Worm (Caenorhabditis elegans) whole organism, young adult: Measurements from ENCODE around the gene C37C3.2.
A peak's percentile ranks its signal among the peaks of the same experiment; 100 is the strongest.

ENCODE experiments used
- B0019.2 ChIP-seq: fragments of 200-800 bp; sonication (Bioruptor generic); conservative IDR thresholded peaks from 2 replicates; pipeline ENCODE4 v1.3.6; 2022; ENCODE audit warnings: missing genetic modification reagents, missing genetic modification characterization, missing compliant biosample characterization
- B0035.1 ChIP-seq: sonication (generic microtip); optimal IDR thresholded peaks from 2 replicates; lab custom pipeline; 2016; ENCODE audit warnings: missing genetic modification characterization, mild to moderate bottlenecking, missing compliant biosample characterization, missing genotype, missing genetic modification reagents
- F23B12.7 ChIP-seq: sonication (generic microtip); optimal IDR thresholded peaks from 2 replicates; lab custom pipeline; 2017; ENCODE audit warnings: missing genetic modification characterization, mild to moderate bottlenecking, missing compliant biosample characterization, antibody characterized with exemption, moderate library complexity; ENCODE audit not compliant: insufficient read depth
- F33H1.4 ChIP-seq: fragments of 200-800 bp; sonication (Bioruptor generic); IDR thresholded peaks from 2 replicates; pipeline ENCODE4 v1.3.6; 2022; ENCODE audit warnings: missing genetic modification reagents, missing genetic modification characterization, missing compliant biosample characterization
- F49E8.2 ChIP-seq: sonication (generic microtip); optimal IDR thresholded peaks from 3 replicates; lab custom pipeline; 2017; ENCODE audit warnings: missing genetic modification characterization, mild to moderate bottlenecking, missing compliant biosample characterization, antibody characterized with exemption, moderate library complexity; ENCODE audit not compliant: insufficient read depth
- F52B5.7 ChIP-seq: sonication (generic microtip); optimal IDR thresholded peaks from 2 replicates; lab custom pipeline; 2016; ENCODE audit warnings: mild to moderate bottlenecking, missing genetic modification characterization, missing compliant biosample characterization
- K12H6.12 ChIP-seq: fragments of 200-800 bp; sonication (Bioruptor generic); optimal IDR thresholded peaks from 2 replicates; lab custom pipeline; 2018; ENCODE audit warnings: mild to moderate bottlenecking, missing genetic modification characterization, missing compliant biosample characterization
- Y53F4B.3 ChIP-seq: fragments of 200-800 bp; sonication (Bioruptor generic); IDR thresholded peaks from 2 replicates; pipeline ENCODE4 v1.3.6; 2022; ENCODE audit warnings: missing genetic modification reagents, missing genetic modification characterization, missing compliant biosample characterization
- Y56A3A.18 ChIP-seq: fragments of 200-800 bp; sonication (Bioruptor generic); IDR thresholded peaks from 2 replicates; pipeline ENCODE4 v1.3.6; 2022; ENCODE audit warnings: missing genetic modification reagents, missing genetic modification characterization, missing compliant biosample characterization
- Y95B8A.8 ChIP-seq: fragments of 200-800 bp; sonication (Bioruptor generic); IDR thresholded peaks from 2 replicates; pipeline ENCODE4 v1.3.6; 2022; ENCODE audit warnings: missing genetic modification reagents, missing genetic modification characterization, missing compliant biosample characterization
- bed-1 ChIP-seq: fragments of 200-800 bp; sonication (Bioruptor generic); IDR thresholded peaks from 2 replicates; pipeline ENCODE4 v1.3.6; 2022; ENCODE audit warnings: missing genetic modification reagents, missing genetic modification characterization, missing compliant biosample characterization
- ceh-100 ChIP-seq: fragments of 200-800 bp; sonication (Bioruptor generic); IDR thresholded peaks from 2 replicates; pipeline ENCODE4 v1.3.6; 2022; ENCODE audit warnings: missing genetic modification reagents, missing genetic modification characterization, missing compliant biosample characterization
- chd-7 ChIP-seq: sonication (generic microtip); optimal IDR thresholded peaks from 2 replicates; lab custom pipeline; 2016; ENCODE audit warnings: mild to moderate bottlenecking, missing genetic modification characterization, moderate library complexity, missing compliant biosample characterization
- dox-1 ChIP-seq: fragments of 200-800 bp; sonication (Bioruptor generic); IDR thresholded peaks from 2 replicates; pipeline ENCODE4 v1.3.6; 2022; ENCODE audit warnings: missing genetic modification reagents, missing genetic modification characterization, missing compliant biosample characterization
- dpff-1 ChIP-seq: sonication (generic microtip); optimal IDR thresholded peaks from 2 replicates; lab custom pipeline; 2017; ENCODE audit warnings: mild to moderate bottlenecking, missing genetic modification characterization, missing compliant biosample characterization
- egl-18 ChIP-seq: fragments of 200-800 bp; sonication (Bioruptor generic); IDR thresholded peaks from 2 replicates; pipeline ENCODE4 v1.3.6; 2022; ENCODE audit warnings: missing genetic modification reagents, missing genetic modification characterization, missing compliant biosample characterization
- egl-44 ChIP-seq: fragments of 200-800 bp; sonication (Bioruptor generic); IDR thresholded peaks from 2 replicates; pipeline ENCODE4 v1.3.6; 2022; ENCODE audit warnings: missing genetic modification reagents, missing genetic modification characterization, missing compliant biosample characterization
- ets-4 ChIP-seq: fragments of 200-800 bp; sonication (Bioruptor generic); optimal IDR thresholded peaks from 2 replicates; lab custom pipeline; 2018; ENCODE audit warnings: mild to moderate bottlenecking, missing genetic modification characterization, missing compliant biosample characterization
- fkh-3 ChIP-seq: sonication (generic microtip); optimal IDR thresholded peaks from 2 replicates; lab custom pipeline; 2016; ENCODE audit warnings: mild to moderate bottlenecking, missing genetic modification characterization, missing compliant biosample characterization
- hlh-26 ChIP-seq: fragments of 200-800 bp; sonication (Bioruptor generic); conservative IDR thresholded peaks from 2 replicates; pipeline ENCODE4 v1.3.6; 2022; ENCODE audit warnings: missing genetic modification reagents, missing genetic modification characterization, missing compliant biosample characterization
- hmg-1.2 ChIP-seq: fragments of 200-800 bp; sonication (Bioruptor generic); IDR thresholded peaks from 2 replicates; pipeline ENCODE4 v1.3.6; 2022; ENCODE audit warnings: missing genetic modification reagents, missing genetic modification characterization, missing compliant biosample characterization
- hrde-1 ChIP-seq: sonication (generic microtip); optimal IDR thresholded peaks from 2 replicates; lab custom pipeline; 2016; ENCODE audit warnings: missing genetic modification characterization, mild to moderate bottlenecking, missing compliant biosample characterization, moderate library complexity, missing genotype, missing genetic modification reagents, borderline replicate concordance
- hsf-1 ChIP-seq: fragments of 200-800 bp; sonication (Bioruptor generic); IDR thresholded peaks from 2 replicates; pipeline ENCODE4 v1.3.6; 2022; ENCODE audit warnings: missing genetic modification reagents, missing genetic modification characterization, missing compliant biosample characterization
- lin-35 ChIP-seq, 3 experiments: fragments of 150-350 bp in 2 of 3; sonication (generic microtip) in 1 of 3; optimal IDR thresholded peaks; 2 replicates each; lab custom pipeline; 2014 to 2018; ENCODE audit warnings: missing biosample characterization in 3 of 3, missing genetic modification characterization in 3 of 3, missing genetic modification reagents in 3 of 3
- lsl-1 ChIP-seq: fragments of 200-800 bp; sonication (Bioruptor generic); optimal IDR thresholded peaks from 2 replicates; lab custom pipeline; 2018; ENCODE audit warnings: mild to moderate bottlenecking, missing genetic modification characterization, moderate library complexity, missing compliant biosample characterization
- madf-6 ChIP-seq: fragments of 200-800 bp; sonication (Bioruptor generic); IDR thresholded peaks from 2 replicates; pipeline ENCODE4 v1.3.6; 2022; ENCODE audit warnings: missing genetic modification reagents, missing genetic modification characterization, missing compliant biosample characterization
- madf-8 ChIP-seq: fragments of 200-800 bp; sonication (Bioruptor generic); conservative IDR thresholded peaks from 2 replicates; pipeline ENCODE4 v1.3.6; 2022; ENCODE audit warnings: missing genetic modification reagents, missing genetic modification characterization, missing compliant biosample characterization
- mes-4 ChIP-seq: sonication (generic microtip); optimal IDR thresholded peaks from 2 replicates; lab custom pipeline; 2016; ENCODE audit warnings: missing genotype, missing genetic modification characterization, missing compliant biosample characterization
- nfya-2 ChIP-seq: fragments of 200-800 bp; sonication (Bioruptor generic); IDR thresholded peaks from 2 replicates; pipeline ENCODE4 v1.3.6; 2022; ENCODE audit warnings: missing genetic modification reagents, missing genetic modification characterization, missing compliant biosample characterization
- nhr-80 ChIP-seq: sonication (generic microtip); optimal IDR thresholded peaks from 2 replicates; lab custom pipeline; 2016; ENCODE audit warnings: missing genetic modification characterization, missing compliant biosample characterization
- repo-1 ChIP-seq: sonication (generic microtip); optimal IDR thresholded peaks from 2 replicates; lab custom pipeline; 2017; ENCODE audit warnings: mild to moderate bottlenecking, missing genetic modification characterization, missing compliant biosample characterization
- sdz-38 ChIP-seq: sonication (generic microtip); optimal IDR thresholded peaks from 2 replicates; lab custom pipeline; 2016; ENCODE audit warnings: missing genotype, missing genetic modification characterization, missing compliant biosample characterization
- snpc-4 ChIP-seq, 5 experiments: fragments of 150-350 bp in 1 of 5; sonication (generic microtip) in 4 of 5; optimal IDR thresholded peaks; 2 replicates each; lab custom pipeline; 2014 to 2018; ENCODE audit warnings: missing genetic modification characterization in 5 of 5, missing biosample characterization in 3 of 5, antibody characterized with exemption in 2 of 5, mild to moderate bottlenecking in 2 of 5, missing compliant biosample characterization in 2 of 5, missing genotype in 2 of 5, moderate library complexity in 2 of 5, missing genetic modification reagents in 1 of 5
- xnd-1 ChIP-seq: sonication (generic microtip); optimal IDR thresholded peaks from 2 replicates; lab custom pipeline; 2016; ENCODE audit warnings: missing genotype, missing genetic modification reagents, missing genetic modification characterization, missing compliant biosample characterization
- zfh-2 ChIP-seq: fragments of 200-800 bp; sonication (Bioruptor generic); conservative IDR thresholded peaks from 2 replicates; pipeline ENCODE4 v1.3.6; 2022; ENCODE audit warnings: missing genetic modification reagents, missing genetic modification characterization, missing compliant biosample characterization
- ztf-26 ChIP-seq: sonication (generic microtip); optimal IDR thresholded peaks from 2 replicates; lab custom pipeline; 2017; ENCODE audit warnings: missing genetic modification characterization, missing compliant biosample characterization

The C37C3.2 gene

DNA sequence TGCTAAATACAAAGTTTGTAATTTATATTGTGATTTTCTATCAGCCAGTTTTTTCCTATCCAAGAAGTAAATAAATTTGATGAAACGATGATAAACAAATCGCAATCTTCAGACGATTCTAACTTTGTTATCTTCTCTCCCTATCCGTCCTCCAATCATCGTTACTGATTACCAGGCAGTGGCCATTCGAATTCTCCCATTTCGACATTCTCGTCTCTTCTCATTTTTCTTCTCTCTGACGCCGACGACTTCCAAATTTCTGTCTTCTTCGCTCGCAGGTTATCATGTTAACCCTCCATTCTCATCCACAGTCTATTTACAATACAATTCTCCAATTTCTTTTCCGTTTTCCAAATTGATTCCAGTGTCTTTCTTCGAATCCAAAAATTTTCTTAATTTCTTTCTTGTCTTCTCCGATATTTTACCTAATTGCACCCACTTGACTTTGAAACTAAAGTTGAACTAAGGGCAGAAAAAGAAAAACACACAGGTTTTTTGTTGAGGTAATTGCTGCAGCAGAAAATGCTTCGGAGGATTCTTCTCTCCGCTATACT is 22.7 kb downstream of the C37C3.2 start, which contains the start of gene F40A3.2:
TSS of gene F40A3.2 (plus strand) at position 504 of the 554 bp plus-strand sequence.
- peak; percentile 41; the same call in 1 of the 2 replicates for TF ChIP-seq hsf-1 (GFP tag; lab: Robert Waterston, UW)
- TF ChIP-seq F49E8.2 (tag; lab: Kevin White, UChicago) = no peak

- TF ChIP-seq egl-44 (no peak), xnd-1 (no peak), Y95B8A.8 (GFP tag; lab: Robert Waterston, UW) (no peak), zfh-2 (GFP tag; lab: Robert Waterston, UW) (no peak), K12H6.12 (tag; lab: Kevin White, UChicago) (no peak), hlh-26 (GFP tag; lab: Robert Waterston, UW) (no peak), bed-1 (GFP tag; lab: Robert Waterston, UW) (no peak), nfya-2 (GFP tag; lab: Robert Waterston, UW) (no peak), lsl-1 (no peak), fkh-3 (tag; lab: Kevin White, UChicago) (no peak), F52B5.7 (tag; lab: Kevin White, UChicago) (no peak)
These were observed 28.7 kb downstream of the C37C3.2 start for ce11 chrV:7884441-7884840.

ce11 chrV:7888036-7888435 is 32.3 kb downstream of the C37C3.2 start:
- TF ChIP-seq nhr-80 (tag; lab: Kevin White, UChicago) = peak; percentile 80
- peak; percentile 67; the same call in 1 of the 2 replicates for TF ChIP-seq dox-1 (GFP tag; lab: Robert Waterston, UW)
- TF ChIP-seq B0019.2 (GFP tag; lab: Robert Waterston, UW) = no peak
- no peak for TF ChIP-seq snpc-4 (GFP tag; optimal IDR thresholded peaks at IDR 0.05; lab: Kevin White, UChicago)
- peak in 3 of 4 experiments; percentile 34 to 81 (median 49) for TF ChIP-seq snpc-4 (tag; optimal IDR thresholded peaks at IDR 0.05; lab: Kevin White, UChicago)
- TF ChIP-seq hrde-1 (tag; lab: Kevin White, UChicago) = no peak

DNA sequence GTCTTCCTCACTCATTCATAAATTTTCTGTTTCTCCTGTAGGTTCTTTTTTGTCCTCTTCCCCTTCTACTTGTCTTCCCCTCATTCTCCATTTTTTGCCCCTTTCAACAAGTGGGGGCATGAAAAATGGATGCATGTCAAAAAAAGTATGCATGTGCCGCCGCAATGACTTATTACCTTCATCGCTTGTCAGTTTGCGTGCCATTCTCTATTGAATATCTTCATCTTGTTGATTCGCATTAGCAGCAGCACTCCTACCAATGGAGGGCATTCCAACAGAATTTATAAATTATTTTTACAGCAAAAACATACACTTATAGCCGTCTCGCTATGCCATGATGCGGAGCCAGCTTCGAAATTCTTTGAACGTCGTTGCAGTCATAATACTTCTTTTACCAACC is 35.5 kb downstream of the C37C3.2 start, which contains the start of gene F40A3.1:
TSS of gene F40A3.1 (plus strand) at position 301 of the 400 bp plus-strand sequence.
- no peak for TF ChIP-seq F33H1.4 (GFP tag; lab: Robert Waterston, UW)

ce11 chrV:7893812-7894381 is 38.2 kb downstream of the C37C3.2 start, which contains the start of gene F40A3.6:
F40A3.6 (minus strand) TSS chrV:7893862.
- no peak for TF ChIP-seq egl-18 (GFP tag; lab: Robert Waterston, UW)
- TF ChIP-seq hmg-1.2 (GFP tag; lab: Robert Waterston, UW) = peak; percentile 22; the same call in 1 of the 2 replicates
- TF ChIP-seq, all 124 proteins: peak for 1

DNA sequence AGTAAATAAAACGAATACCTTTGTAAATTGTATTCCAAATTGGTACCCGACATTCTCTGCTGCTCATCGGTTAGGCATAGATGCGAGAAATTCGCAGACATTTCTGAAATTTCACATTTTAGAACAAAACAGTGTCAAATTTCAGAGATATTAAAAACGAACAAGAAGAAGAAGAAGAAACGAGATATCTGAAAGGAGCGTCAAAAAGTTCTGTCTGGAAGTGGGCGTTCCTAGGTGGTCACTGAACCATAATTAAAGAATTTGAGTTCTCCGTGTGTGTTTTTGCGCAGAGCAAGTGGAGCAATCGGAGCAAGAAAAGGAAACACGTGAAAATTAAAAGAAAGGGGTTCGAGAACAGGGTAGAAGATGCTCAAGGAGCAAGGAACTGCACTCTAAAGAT is 44.0 kb downstream of the C37C3.2 start, which contains the start of gene F40A3.7:
TSS of gene F40A3.7 (minus strand) at position 101 of the 400 bp plus-strand sequence.
- TF ChIP-seq K12H6.12 (tag; lab: Kevin White, UChicago) = no peak
- TF ChIP-seq B0035.1 (tag; lab: Kevin White, UChicago) = no peak
- no peak for TF ChIP-seq Y53F4B.3 (GFP tag; lab: Robert Waterston, UW)
- TF ChIP-seq ets-4 (GFP tag; lab: Kevin White, UChicago) = no peak
- TF ChIP-seq madf-8 (GFP tag; lab: Robert Waterston, UW) = no peak
- TF ChIP-seq chd-7 (tag; lab: Kevin White, UChicago) = no peak
- TF ChIP-seq madf-6 (GFP tag; lab: Robert Waterston, UW) = no peak
- TF ChIP-seq Y56A3A.18 = no peak
- TF ChIP-seq repo-1 (tag; lab: Kevin White, UChicago) = no peak
- no peak for TF ChIP-seq lin-35 (GFP tag; optimal IDR thresholded peaks at IDR 0.05; lab: Kevin White, UChicago)
- no peak for TF ChIP-seq ztf-26 (tag; lab: Kevin White, UChicago)
- TF ChIP-seq mes-4 (tag; lab: Kevin White, UChicago) = no peak
- TF ChIP-seq sdz-38 (tag; lab: Kevin White, UChicago) = no peak
- TF ChIP-seq hlh-26 (GFP tag; lab: Robert Waterston, UW) = no peak
- TF ChIP-seq dpff-1 = no peak
- TF ChIP-seq F23B12.7 = no peak
- TF ChIP-seq ceh-100 (GFP tag; lab: Robert Waterston, UW) = no peak
